Worm (Caenorhabditis elegans): ENCODE data around the gene srx-47.

The srx-47 gene

ce11 chrV:9346804-9347203 is 3.0 kb upstream of the srx-47 start, which contains the start of the genes K07B1.7 and try-5 (continued):
- no peak for TF ChIP-seq ama-1 (optimal IDR thresholded peaks at IDR 0.05)
- TF ChIP-seq ceh-24 (tag; optimal IDR thresholded peaks at IDR 0.05), result no peak
- no peak for TF ChIP-seq sdc-2 (tag; optimal IDR thresholded peaks at IDR 0.05)
- TF ChIP-seq F13H6.1 (tag; optimal IDR thresholded peaks at IDR 0.05), result no peak
- no peak for TF ChIP-seq sox-4 (tag; optimal IDR thresholded peaks at IDR 0.05)
- no peak for TF ChIP-seq fax-1 (tag; optimal IDR thresholded peaks at IDR 0.05)
- no peak for TF ChIP-seq ahr-1 (tag; optimal IDR thresholded peaks at IDR 0.05)

ce11 chrV:9352947-9353346 is 3.2 kb downstream of the srx-47 start, which contains the start of gene srx-46:
Gene srx-46 (plus strand): TSS chrV:9353247.
- TF ChIP-seq sdc-2 (tag; optimal IDR thresholded peaks at IDR 0.05), result no peak
- no peak for TF ChIP-seq ceh-19 (GFP tag; optimal IDR thresholded peaks at IDR 0.05)
- no peak for TF ChIP-seq ceh-18 (tag; optimal IDR thresholded peaks at IDR 0.05)
- TF ChIP-seq elt-4 (tag; optimal IDR thresholded peaks at IDR 0.05), result no peak
- no peak for TF ChIP-seq che-1 (tag; optimal IDR thresholded peaks at IDR 0.05)
- no peak for TF ChIP-seq Y22D7AL.16 (tag; optimal IDR thresholded peaks at IDR 0.05)
- TF ChIP-seq lim-6 (tag; optimal IDR thresholded peaks at IDR 0.05), result no peak
- TF ChIP-seq nhr-11 (tag; optimal IDR thresholded peaks at IDR 0.05), result no peak
- no peak for TF ChIP-seq pha-4 (tag; optimal IDR thresholded peaks at IDR 0.05)
- no peak for TF ChIP-seq hlh-6 (tag; optimal IDR thresholded peaks at IDR 0.05)
- no peak for TF ChIP-seq ceh-14 (tag; optimal IDR thresholded peaks at IDR 0.05)
- no peak for TF ChIP-seq ceh-2 (tag; optimal IDR thresholded peaks at IDR 0.05)
- TF ChIP-seq unc-55 (GFP tag; optimal IDR thresholded peaks at IDR 0.05), result no peak
- no peak for TF ChIP-seq ceh-45 (GFP tag; IDR thresholded peaks at IDR 0.05)
- no peak for TF ChIP-seq hlh-8 (tag; optimal IDR thresholded peaks at IDR 0.05)
- no peak for TF ChIP-seq C08G9.2 (tag; optimal IDR thresholded peaks at IDR 0.05)
- no peak for TF ChIP-seq C38D4.7 (GFP tag; optimal IDR thresholded peaks at IDR 0.05)
- TF ChIP-seq ceh-9 (tag; optimal IDR thresholded peaks at IDR 0.05), result no peak
- no peak for TF ChIP-seq elt-2 (tag; optimal IDR thresholded peaks at IDR 0.05)
- no peak for TF ChIP-seq hlh-15 (tag; optimal IDR thresholded peaks at IDR 0.05)

ce11 chrV:9355371-9355770 is 5.6 kb downstream of the srx-47 start, which contains the start of gene ttr-40:
Gene ttr-40 (minus strand): TSS chrV:9355471.
- TF ChIP-seq hlh-6 (tag; optimal IDR thresholded peaks at IDR 0.05), result no peak
- no peak for TF ChIP-seq ceh-48 (tag; optimal IDR thresholded peaks at IDR 0.05)
- no peak for TF ChIP-seq ceh-6 (GFP tag; optimal IDR thresholded peaks at IDR 0.05)
- TF ChIP-seq hlh-13 (GFP tag; optimal IDR thresholded peaks at IDR 0.05), result no peak
- no peak for TF ChIP-seq ceh-18 (tag; optimal IDR thresholded peaks at IDR 0.05)
- TF ChIP-seq fkh-6 (tag; optimal IDR thresholded peaks at IDR 0.05), result no peak
- no peak for TF ChIP-seq che-1 (tag; optimal IDR thresholded peaks at IDR 0.05)
- TF ChIP-seq ttx-3 (tag; optimal IDR thresholded peaks at IDR 0.05), result no peak
- no peak for TF ChIP-seq dve-1 (tag; optimal IDR thresholded peaks at IDR 0.05)
- TF ChIP-seq unc-42 (tag; optimal IDR thresholded peaks at IDR 0.05), result no peak
- TF ChIP-seq ahr-1 (tag; optimal IDR thresholded peaks at IDR 0.05), result no peak
- no peak for TF ChIP-seq dmd-4 (tag; optimal IDR thresholded peaks at IDR 0.05; ENCODE audit: borderline replicate concordance)
- no peak for TF ChIP-seq T23F11.4 (GFP tag; optimal IDR thresholded peaks at IDR 0.05)
- no peak for TF ChIP-seq pros-1 (tag; optimal IDR thresholded peaks at IDR 0.05)
- TF ChIP-seq pha-2 (tag; optimal IDR thresholded peaks at IDR 0.05), result no peak

DNA sequence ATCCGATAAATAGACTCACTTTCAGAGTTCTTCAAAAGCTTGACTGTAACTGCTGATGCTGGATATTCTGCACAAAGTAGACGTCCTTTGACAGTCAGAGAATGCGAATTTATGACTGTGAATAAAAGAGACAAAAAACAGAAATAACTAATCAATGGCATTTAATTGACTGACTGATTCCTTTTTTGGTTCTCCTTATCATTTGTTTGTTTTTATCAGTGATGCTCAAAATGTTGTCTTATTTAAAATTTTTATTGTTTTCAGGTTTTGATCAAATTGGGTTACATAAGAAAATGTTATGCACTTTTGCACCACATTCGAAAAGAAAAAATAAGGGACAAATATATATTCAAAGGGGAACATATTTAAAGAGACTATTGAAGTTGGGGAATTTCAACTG is 6.6 kb downstream of the srx-47 start, which contains the start of gene ttr-49:
TSS of gene ttr-49 (minus strand) at position 171 of the 400 bp plus-strand sequence.
- no peak for TF ChIP-seq hlh-8 (tag; optimal IDR thresholded peaks at IDR 0.05)
- no peak for TF ChIP-seq ahr-1 (tag; optimal IDR thresholded peaks at IDR 0.05)
- TF ChIP-seq Y22D7AL.16 (tag; optimal IDR thresholded peaks at IDR 0.05), result no peak
- TF ChIP-seq pat-9 (tag; optimal IDR thresholded peaks at IDR 0.05), result no peak
- TF ChIP-seq ceh-34 (tag; optimal IDR thresholded peaks at IDR 0.05), result no peak
- TF ChIP-seq C38D4.7 (GFP tag; optimal IDR thresholded peaks at IDR 0.05), result no peak
- no peak for TF ChIP-seq sox-4 (tag; optimal IDR thresholded peaks at IDR 0.05)
- no peak for TF ChIP-seq ceh-18 (tag; optimal IDR thresholded peaks at IDR 0.05)
- no peak for TF ChIP-seq syd-9 (tag; optimal IDR thresholded peaks at IDR 0.05)
- no peak for TF ChIP-seq elt-2 (tag; optimal IDR thresholded peaks at IDR 0.05)
- no peak for TF ChIP-seq ceh-22 (tag; optimal IDR thresholded peaks at IDR 0.05)
- no peak for TF ChIP-seq ets-4 (tag; optimal IDR thresholded peaks at IDR 0.05)
- no peak for TF ChIP-seq npax-4 (tag; optimal IDR thresholded peaks at IDR 0.05)
- TF ChIP-seq sox-2 (GFP tag; IDR thresholded peaks at IDR 0.05), result no peak
- TF ChIP-seq pha-2 (tag; optimal IDR thresholded peaks at IDR 0.05), result no peak
- no peak for TF ChIP-seq unc-86 (tag; optimal IDR thresholded peaks at IDR 0.05)
- no peak for TF ChIP-seq lim-6 (tag; optimal IDR thresholded peaks at IDR 0.05)
- no peak for TF ChIP-seq ttx-3 (tag; optimal IDR thresholded peaks at IDR 0.05)
- TF ChIP-seq elt-4 (tag; optimal IDR thresholded peaks at IDR 0.05), result no peak
